Fruit fly (Drosophila melanogaster) whole organism, embryonic: Measurements from ENCODE around the gene pico.

Source experiments
- B-H2 ChIP-seq: fragments of 200-800 bp; sonication (Bioruptor generic); optimal IDR thresholded peaks from 2 replicates; lab custom pipeline; 2018; ENCODE audit warnings: missing biosample characterization, mild to moderate bottlenecking, missing genetic modification characterization
- Blimp-1 ChIP-seq: fragments of 200-800 bp; sonication (Bioruptor generic); optimal IDR thresholded peaks from 3 replicates; lab custom pipeline; 2018; ENCODE audit warnings: missing biosample characterization, missing genetic modification characterization, mild to moderate bottlenecking, moderate library complexity, missing genetic modification reagents
- CG10267 ChIP-seq: fragments of 200-800 bp; sonication (Bioruptor generic); optimal IDR thresholded peaks from 2 replicates; lab custom pipeline; 2018; ENCODE audit warnings: missing biosample characterization, mild to moderate bottlenecking, missing genetic modification characterization, moderate library complexity
- CG11695 ChIP-seq: fragments of 200-800 bp; sonication (Bioruptor generic); IDR thresholded peaks from 3 replicates; pipeline ENCODE4 v1.3.6; 2022; ENCODE audit warnings: missing biosample characterization, missing genetic modification characterization
- CG13894 ChIP-seq: fragments of 200-800 bp; sonication (Bioruptor generic); optimal IDR thresholded peaks from 3 replicates; lab custom pipeline; 2018; ENCODE audit warnings: missing biosample characterization, mild to moderate bottlenecking, missing genetic modification characterization, moderate library complexity
- CG14014 ChIP-seq: fragments of 200-800 bp; sonication (Bioruptor generic); IDR thresholded peaks from 2 replicates; pipeline ENCODE4 v1.3.6; 2022; ENCODE audit warnings: missing biosample characterization, missing genetic modification characterization
- CG1529 ChIP-seq: fragments of 200-800 bp; sonication (Bioruptor generic); optimal IDR thresholded peaks from 3 replicates; lab custom pipeline; 2018; ENCODE audit warnings: missing biosample characterization, missing genetic modification characterization
- CG18262 ChIP-seq: fragments of 200-800 bp; optimal IDR thresholded peaks from 3 replicates; lab custom pipeline; 2019; ENCODE audit warnings: missing biosample characterization, mild to moderate bottlenecking, missing genetic modification characterization, moderate library complexity
- CG18599 ChIP-seq: fragments of 200-800 bp; sonication (Bioruptor generic); optimal IDR thresholded peaks from 3 replicates; lab custom pipeline; 2017; ENCODE audit warnings: missing biosample characterization, missing genetic modification characterization, mild to moderate bottlenecking, moderate library complexity, missing genetic modification reagents
- CG2116 ChIP-seq: fragments of 200-800 bp; sonication (Bioruptor generic); optimal IDR thresholded peaks from 3 replicates; lab custom pipeline; 2018; ENCODE audit warnings: missing biosample characterization, mild to moderate bottlenecking, missing genetic modification characterization
- CG2120 ChIP-seq: fragments of 200-800 bp; sonication (Bioruptor generic); optimal IDR thresholded peaks from 3 replicates; lab custom pipeline; 2016; ENCODE audit warnings: missing biosample characterization, missing genetic modification characterization
- CG2129 ChIP-seq: fragments of 200-800 bp; sonication (Bioruptor generic); IDR thresholded peaks from 2 replicates; pipeline ENCODE4 v1.3.6; 2022; ENCODE audit warnings: missing biosample characterization, missing genetic modification characterization; ENCODE audit not compliant: partially characterized antibody
- CG30431 ChIP-seq: fragments of 200-800 bp; sonication (Bioruptor generic); optimal IDR thresholded peaks from 2 replicates; lab custom pipeline; 2017; ENCODE audit warnings: missing biosample characterization, missing genetic modification characterization
- CG31224 ChIP-seq: fragments of 200-800 bp; sonication (Bioruptor generic); IDR thresholded peaks from 2 replicates; pipeline ENCODE4 v1.3.6; 2022; ENCODE audit warnings: missing biosample characterization, missing genetic modification characterization
- CG3163 ChIP-seq: fragments of 200-800 bp; sonication (Bioruptor generic); optimal IDR thresholded peaks from 3 replicates; lab custom pipeline; 2016; ENCODE audit warnings: missing biosample characterization, missing genetic modification characterization
- CG34376 ChIP-seq: fragments of 200-800 bp; sonication (Bioruptor generic); optimal IDR thresholded peaks from 2 replicates; lab custom pipeline; 2018; ENCODE audit warnings: missing biosample characterization, mild to moderate bottlenecking, missing genetic modification characterization
- CG3847 ChIP-seq: fragments of 200-800 bp; sonication (Bioruptor generic); IDR thresholded peaks from 2 replicates; pipeline ENCODE4 v1.3.6; 2022; ENCODE audit warnings: missing biosample characterization, missing genetic modification characterization
- CG6654 ChIP-seq: fragments of 200-800 bp; sonication (Bioruptor generic); optimal IDR thresholded peaks from 2 replicates; lab custom pipeline; 2017; ENCODE audit warnings: missing biosample characterization, mild to moderate bottlenecking, missing genetic modification characterization
- CG7372 ChIP-seq: fragments of 200-800 bp; sonication (Bioruptor generic); IDR thresholded peaks from 2 replicates; pipeline ENCODE4 v1.3.6; 2022; ENCODE audit warnings: missing biosample characterization, missing genetic modification characterization
- CG8359 ChIP-seq: fragments of 200-800 bp; sonication (Bioruptor generic); optimal IDR thresholded peaks from 2 replicates; lab custom pipeline; 2017; ENCODE audit warnings: missing biosample characterization, mild to moderate bottlenecking, missing genetic modification characterization, borderline replicate concordance
- CG8388 ChIP-seq: fragments of 200-800 bp; sonication (Bioruptor generic); optimal IDR thresholded peaks from 2 replicates; lab custom pipeline; 2019; ENCODE audit warnings: missing biosample characterization, mild to moderate bottlenecking, missing genetic modification characterization, moderate library complexity
- CG9437 ChIP-seq: fragments of 200-800 bp; sonication (Bioruptor generic); optimal IDR thresholded peaks from 2 replicates; lab custom pipeline; 2018; ENCODE audit warnings: missing biosample characterization, mild to moderate bottlenecking, missing genetic modification characterization
- Chrac-16 ChIP-seq: fragments of 200-800 bp; sonication (Bioruptor generic); optimal IDR thresholded peaks from 3 replicates; lab custom pipeline; 2016; ENCODE audit warnings: missing biosample characterization, missing genetic modification characterization
- Dad ChIP-seq: fragments of 200-800 bp; sonication (Bioruptor generic); optimal IDR thresholded peaks from 3 replicates; lab custom pipeline; 2016; ENCODE audit warnings: missing biosample characterization, missing genetic modification characterization
- Doc2 ChIP-seq: fragments of 200-800 bp; sonication (Bioruptor generic); IDR thresholded peaks from 2 replicates; pipeline ENCODE4 v1.3.6; 2022; ENCODE audit warnings: missing biosample characterization, missing genetic modification characterization
- Ets97D ChIP-seq: fragments of 200-800 bp; sonication (Bioruptor generic); optimal IDR thresholded peaks from 3 replicates; lab custom pipeline; 2016; ENCODE audit warnings: missing biosample characterization, missing genetic modification characterization
- Kr ChIP-seq: fragments of 200-800 bp; sonication (Bioruptor generic); optimal IDR thresholded peaks from 2 replicates; lab custom pipeline; 2017; ENCODE audit warnings: missing biosample characterization, mild to moderate bottlenecking, missing genetic modification characterization
- Mad ChIP-seq: fragments of 200-800 bp; sonication (Bioruptor generic); optimal IDR thresholded peaks from 2 replicates; lab custom pipeline; 2016; ENCODE audit warnings: missing biosample characterization, missing genetic modification characterization
- Meics ChIP-seq: fragments of 200-800 bp; sonication (Bioruptor generic); optimal IDR thresholded peaks from 2 replicates; lab custom pipeline; 2017; ENCODE audit warnings: missing biosample characterization, mild to moderate bottlenecking, missing genetic modification characterization
- NC2α ChIP-seq: fragments of 200-800 bp; sonication (Bioruptor generic); optimal IDR thresholded peaks from 2 replicates; lab custom pipeline; 2016; ENCODE audit warnings: missing biosample characterization, missing genetic modification characterization
- Sry-β ChIP-seq: fragments of 200-800 bp; sonication (Bioruptor generic); optimal IDR thresholded peaks from 2 replicates; lab custom pipeline; 2018; ENCODE audit warnings: missing biosample characterization, mild to moderate bottlenecking, missing genetic modification characterization, moderate library complexity
- Trl ChIP-seq, 3 experiments: fragments of >200 bp in 2 of 3; fragments of 200-800 bp in 1 of 3; sonication (Bioruptor generic) in 1 of 3; optimal IDR thresholded peaks; 2 replicates in 1 of 3; 3 replicates in 2 of 3; lab custom pipeline; 2016 to 2017; ENCODE audit warnings: missing biosample characterization in 1 of 3, missing genetic modification characterization in 1 of 3
- ase ChIP-seq: fragments of 200-800 bp; sonication (Bioruptor generic); IDR thresholded peaks from 3 replicates; pipeline ENCODE4 v1.3.6; 2022; ENCODE audit warnings: missing biosample characterization, missing genetic modification characterization
- cad ChIP-seq: fragments of >200 bp; optimal IDR thresholded peaks from 2 replicates; lab custom pipeline; 2017; ENCODE audit warnings: missing biosample characterization, missing genetic modification characterization
- cato ChIP-seq: fragments of 200-800 bp; sonication (Bioruptor generic); optimal IDR thresholded peaks from 2 replicates; lab custom pipeline; 2016; ENCODE audit warnings: missing biosample characterization, missing genetic modification characterization, borderline replicate concordance
- corto ChIP-seq: fragments of 200-800 bp; sonication (Bioruptor generic); optimal IDR thresholded peaks from 2 replicates; lab custom pipeline; 2016; ENCODE audit warnings: missing biosample characterization, mild to moderate bottlenecking, missing genetic modification characterization, moderate library complexity
- crc ChIP-seq: fragments of 200-800 bp; sonication (Bioruptor generic); optimal IDR thresholded peaks from 2 replicates; lab custom pipeline; 2016; ENCODE audit warnings: missing biosample characterization, missing genetic modification characterization
- dm ChIP-seq: fragments of 200-800 bp; sonication (Bioruptor generic); optimal IDR thresholded peaks from 3 replicates; lab custom pipeline; 2016; ENCODE audit warnings: missing biosample characterization, missing genetic modification characterization
- emc ChIP-seq: fragments of 200-800 bp; sonication (Bioruptor generic); optimal IDR thresholded peaks from 2 replicates; lab custom pipeline; 2016; ENCODE audit warnings: missing biosample characterization, missing genetic modification characterization
- fd64A ChIP-seq: fragments of 200-800 bp; sonication (Bioruptor generic); optimal IDR thresholded peaks from 3 replicates; lab custom pipeline; 2018; ENCODE audit warnings: missing biosample characterization, mild to moderate bottlenecking, missing genetic modification characterization
- fu2 ChIP-seq: fragments of 200-800 bp; sonication (Bioruptor generic); optimal IDR thresholded peaks from 2 replicates; lab custom pipeline; 2016; ENCODE audit warnings: missing biosample characterization, missing genetic modification characterization
- h ChIP-seq: fragments of >200 bp; optimal IDR thresholded peaks from 2 replicates; lab custom pipeline; 2017
- knrl ChIP-seq: fragments of 200-800 bp; sonication (Bioruptor generic); IDR thresholded peaks from 3 replicates; pipeline ENCODE4 v1.3.6; 2022; ENCODE audit warnings: missing biosample characterization, missing genetic modification characterization; ENCODE audit not compliant: partially characterized antibody
- lola ChIP-seq, 3 experiments: fragments of >200 bp in 2 of 3; fragments of 200-800 bp in 1 of 3; sonication (Bioruptor generic) in 1 of 3; optimal IDR thresholded peaks; 2 replicates each; lab custom pipeline; 2017 to 2019; ENCODE audit warnings: missing biosample characterization in 3 of 3, missing genetic modification characterization in 3 of 3, mild to moderate bottlenecking in 1 of 3, moderate library complexity in 1 of 3
- luna ChIP-seq: fragments of 200-800 bp; sonication (Bioruptor generic); optimal IDR thresholded peaks from 2 replicates; lab custom pipeline; 2016; ENCODE audit warnings: missing biosample characterization, missing genetic modification characterization
- pfk ChIP-seq: fragments of 200-800 bp; sonication (Bioruptor generic); optimal IDR thresholded peaks from 2 replicates; lab custom pipeline; 2018; ENCODE audit warnings: missing biosample characterization, mild to moderate bottlenecking, missing genetic modification characterization, moderate library complexity
- slp2 ChIP-seq: fragments of 200-800 bp; sonication (Bioruptor generic); optimal IDR thresholded peaks from 2 replicates; lab custom pipeline; 2016; ENCODE audit warnings: missing biosample characterization, missing genetic modification characterization
- tgo ChIP-seq: fragments of 200-800 bp; sonication (Bioruptor generic); IDR thresholded peaks from 3 replicates; pipeline ENCODE4 v1.3.6; 2022; ENCODE audit warnings: missing biosample characterization, missing genetic modification characterization
- tin ChIP-seq: fragments of 200-800 bp; sonication (Bioruptor generic); optimal IDR thresholded peaks from 3 replicates; lab custom pipeline; 2016; ENCODE audit warnings: missing biosample characterization, missing genetic modification characterization
- unpg ChIP-seq: fragments of 200-800 bp; sonication (Bioruptor generic); optimal IDR thresholded peaks from 3 replicates; lab custom pipeline; 2018; ENCODE audit warnings: missing biosample characterization, mild to moderate bottlenecking, missing genetic modification characterization, moderate library complexity

The pico gene

DNA sequence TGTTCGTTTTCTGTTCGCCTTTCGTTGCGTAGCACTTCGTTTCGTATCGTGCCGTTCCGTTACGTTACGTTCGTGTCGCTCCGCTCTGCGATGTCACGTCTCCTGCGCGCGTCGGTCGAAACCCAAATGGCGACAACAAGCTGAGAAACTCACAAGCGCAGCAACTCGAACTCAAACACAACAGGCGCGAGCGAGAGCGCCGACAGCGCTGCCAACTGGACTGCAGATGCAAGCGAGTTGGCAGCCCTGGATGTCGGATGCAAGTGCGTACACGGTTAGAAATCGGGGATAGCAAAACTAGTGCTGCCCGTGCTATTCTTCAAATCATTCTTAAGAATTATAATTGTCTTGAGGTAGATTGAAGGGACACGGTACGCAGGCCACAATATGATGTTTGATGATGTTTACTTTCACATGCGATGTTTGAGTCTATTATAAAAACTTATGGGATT is 3.5 kb downstream of the pico start (continued):
- TF ChIP-seq cad: no peak
- peak; percentile 82 for TF ChIP-seq CG14014 (GFP tag; lab: Robert Waterston, UW)
- TF ChIP-seq dm (GFP tag; lab: Kevin White, UChicago): peak; percentile 49
- TF ChIP-seq CG18599 (GFP tag; lab: Kevin White, UChicago): peak; percentile 69
- peak; percentile 54 for TF ChIP-seq crc (GFP tag; lab: Kevin White, UChicago)
- peak; percentile 80 for TF ChIP-seq tgo (GFP tag; lab: Robert Waterston, UW)
- TF ChIP-seq corto (GFP tag; lab: Kevin White, UChicago): no peak
- TF ChIP-seq CG30431 (GFP tag; lab: Kevin White, UChicago): peak; percentile 47
- peak; percentile 50; the same call in 2 of the 3 replicates for TF ChIP-seq knrl (GFP tag; lab: Robert Waterston, UW)
- TF ChIP-seq CG8359 (GFP tag; lab: Kevin White, UChicago): peak; percentile 42
- TF ChIP-seq B-H2 (GFP tag; lab: Kevin White, UChicago): no peak
- peak; percentile 55 for TF ChIP-seq Ets97D (GFP tag; lab: Kevin White, UChicago)
- TF ChIP-seq Chrac-16 (GFP tag; lab: Kevin White, UChicago): peak; percentile 74
- no peak for TF ChIP-seq h
- TF ChIP-seq luna (GFP tag; lab: Kevin White, UChicago): peak; percentile 51
- TF ChIP-seq CG3163: peak; percentile 49
- TF ChIP-seq CG9437 (GFP tag; lab: Kevin White, UChicago): peak; percentile 99
- peak; percentile 45 to 49 for TF ChIP-seq Trl (optimal IDR thresholded peaks at IDR 0.05; lab: Kevin White, UChicago)
- peak; percentile 56 for TF ChIP-seq Trl (GFP tag; optimal IDR thresholded peaks at IDR 0.05; lab: Kevin White, UChicago)
- no peak for TF ChIP-seq Doc2 (GFP tag; lab: Robert Waterston, UW)
- peak; percentile 60 for TF ChIP-seq slp2
- TF ChIP-seq pfk: peak; percentile 19
- TF ChIP-seq fd64A (GFP tag; lab: Kevin White, UChicago): peak; percentile 20
- peak; percentile 45 for TF ChIP-seq Blimp-1 (GFP tag; lab: Kevin White, UChicago)
- TF ChIP-seq ase (GFP tag; lab: Robert Waterston, UW): peak; percentile 69
- peak; percentile 55 for TF ChIP-seq CG8388
- peak; percentile 59 for TF ChIP-seq CG1529 (GFP tag; lab: Kevin White, UChicago)
- TF ChIP-seq CG31224: no peak
- peak; percentile 47 for TF ChIP-seq CG10267 (tag; lab: Kevin White, UChicago)
- peak; percentile 67 for TF ChIP-seq Mad (GFP tag; lab: Kevin White, UChicago)
- peak; percentile 52 for TF ChIP-seq unpg (GFP tag; lab: Kevin White, UChicago)
- TF ChIP-seq NC2α (GFP tag; lab: Kevin White, UChicago): peak; percentile 23
- TF ChIP-seq Sry-β (GFP tag; lab: Kevin White, UChicago): peak; percentile 52
- peak; percentile 69 for TF ChIP-seq CG7372 (GFP tag; lab: Robert Waterston, UW)
- peak in 1 of 3 experiments; percentile 30 for TF ChIP-seq lola (GFP tag; optimal IDR thresholded peaks at IDR 0.05; lab: Kevin White, UChicago)
- TF ChIP-seq CG11695 (GFP tag; lab: Robert Waterston, UW): peak; percentile 73
- peak; percentile 4 for TF ChIP-seq CG6654 (GFP tag; lab: Kevin White, UChicago)
- TF ChIP-seq CG13894 (tag; lab: Kevin White, UChicago): peak; percentile 28
- TF ChIP-seq CG3847 (GFP tag; lab: Robert Waterston, UW): peak; percentile 82
- peak; percentile 63 for TF ChIP-seq Meics (GFP tag; lab: Kevin White, UChicago)
- TF ChIP-seq CG2120: peak; percentile 76
- peak; percentile 78 for TF ChIP-seq tin (GFP tag; lab: Kevin White, UChicago)
- TF ChIP-seq CG2129 (GFP tag; lab: Robert Waterston, UW): no peak
- TF ChIP-seq CG18262 (tag; lab: Kevin White, UChicago): peak; percentile 47
- peak; percentile 36 for TF ChIP-seq fu2 (GFP tag; lab: Kevin White, UChicago)
- TF ChIP-seq CG2116 (GFP tag; lab: Kevin White, UChicago): peak; percentile 56
- TF ChIP-seq emc (GFP tag; lab: Kevin White, UChicago): peak; percentile 11
- TF ChIP-seq CG34376 (GFP tag; lab: Kevin White, UChicago): peak; percentile 27
- TF ChIP-seq cato (GFP tag; lab: Kevin White, UChicago): peak; percentile 27
- peak; percentile 68 for TF ChIP-seq Dad (GFP tag; lab: Kevin White, UChicago)
- no peak for TF ChIP-seq Kr (GFP tag; lab: Kevin White, UChicago)
